Fruit fly (Drosophila melanogaster) S2 (cell line): ENCODE results near the gene Spase12.

Experiments
- CG8478 ChIP-seq: fragments of >200 bp; optimal IDR thresholded peaks from 2 replicates; lab custom pipeline; 2018
- CTCF ChIP-seq, 2 experiments: fragments of >200 bp; optimal IDR thresholded peaks; 2 replicates each; lab custom pipeline; 2018

dm6 chr3R:29515417-29515816 is 24.5 kb upstream of the Spase12 start, which contains the start of gene ND-20L:
- TF ChIP-seq CG8478 (lab: Kevin White, UChicago), result no peak
- no peak for TF ChIP-seq CTCF (optimal IDR thresholded peaks at IDR 0.05; lab: Kevin White, UChicago)
